Fruit fly (Drosophila melanogaster): Measurements from ENCODE around the gene CG31495.

CG31495 gene

dm6 chr3R:13803892-13804710 lies 35.6 kb downstream of the CG31495 start:
- peak; percentile 22 for TF ChIP-seq CG12768 (GFP tag; optimal IDR thresholded peaks at IDR 0.05)
- peak; percentile 29 for TF ChIP-seq CG7045 (GFP tag; optimal IDR thresholded peaks at IDR 0.05)
- no peak for TF ChIP-seq kay (GFP tag; ENCODE audit: borderline replicate concordance)
- TF ChIP-seq CG33017 (tag; optimal IDR thresholded peaks at IDR 0.05), result peak; percentile 4
- TF ChIP-seq CG1620 (GFP tag; optimal IDR thresholded peaks at IDR 0.05), result no peak

dm6 chr3R:13803185-13803887 lies 36.4 kb downstream of the CG31495 start:
- no peak for TF ChIP-seq cic (GFP tag; optimal IDR thresholded peaks at IDR 0.05)
- no peak for TF ChIP-seq Crg-1 (GFP tag; optimal IDR thresholded peaks at IDR 0.05)
- no peak for TF ChIP-seq CG1620 (GFP tag; optimal IDR thresholded peaks at IDR 0.05)
- TF ChIP-seq CG11617 (GFP tag; optimal IDR thresholded peaks at IDR 0.05), result no peak
- no peak for TF ChIP-seq bab1 (GFP tag; optimal IDR thresholded peaks at IDR 0.05)
- TF ChIP-seq Clk (GFP tag; optimal IDR thresholded peaks at IDR 0.05), result no peak
- no peak for TF ChIP-seq CG12768 (GFP tag; optimal IDR thresholded peaks at IDR 0.05)
- no peak for TF ChIP-seq cnc (optimal IDR thresholded peaks at IDR 0.05)
- no peak for TF ChIP-seq ovo (GFP tag; optimal IDR thresholded peaks at IDR 0.05)
- no peak for TF ChIP-seq Hr96 (GFP tag; optimal IDR thresholded peaks at IDR 0.05)
- no peak for TF ChIP-seq CG33017 (tag; optimal IDR thresholded peaks at IDR 0.05)
- TF ChIP-seq tj (GFP tag; optimal IDR thresholded peaks at IDR 0.05), result no peak
- TF ChIP-seq CG7101 (tag; optimal IDR thresholded peaks at IDR 0.05), result no peak
- TF ChIP-seq Mnt (GFP tag; optimal IDR thresholded peaks at IDR 0.05), result no peak
- TF ChIP-seq CG7045 (GFP tag; optimal IDR thresholded peaks at IDR 0.05), result no peak
- TF ChIP-seq CG14711 (tag; optimal IDR thresholded peaks at IDR 0.05), result no peak
- TF ChIP-seq CG5204 (GFP tag; optimal IDR thresholded peaks at IDR 0.05), result no peak

- TF ChIP-seq tj (GFP tag; optimal IDR thresholded peaks at IDR 0.05), result no peak
- no peak for TF ChIP-seq CG1620 (GFP tag; optimal IDR thresholded peaks at IDR 0.05)
- no peak for TF ChIP-seq CG33017 (tag; optimal IDR thresholded peaks at IDR 0.05)
- TF ChIP-seq Clk (GFP tag; optimal IDR thresholded peaks at IDR 0.05), result no peak
- TF ChIP-seq CG12768 (GFP tag; optimal IDR thresholded peaks at IDR 0.05), result no peak
- no peak for TF ChIP-seq Crg-1 (GFP tag; optimal IDR thresholded peaks at IDR 0.05)
- no peak for TF ChIP-seq kay (GFP tag; ENCODE audit: borderline replicate concordance)
- no peak for TF ChIP-seq pad (GFP tag; optimal IDR thresholded peaks at IDR 0.05)
- no peak for TF ChIP-seq toe (GFP tag; optimal IDR thresholded peaks at IDR 0.05)
- TF ChIP-seq cic (GFP tag; optimal IDR thresholded peaks at IDR 0.05), result no peak
- no peak for TF ChIP-seq cnc (optimal IDR thresholded peaks at IDR 0.05)
- no peak for TF ChIP-seq Mnt (GFP tag; optimal IDR thresholded peaks at IDR 0.05)
- no peak for TF ChIP-seq Hr96 (GFP tag; optimal IDR thresholded peaks at IDR 0.05)
- TF ChIP-seq CG5204 (GFP tag; optimal IDR thresholded peaks at IDR 0.05), result no peak
- no peak for TF ChIP-seq CG14711 (tag; optimal IDR thresholded peaks at IDR 0.05)
- TF ChIP-seq CG11617 (GFP tag; optimal IDR thresholded peaks at IDR 0.05), result no peak
Measured at dm6 chr3R:13802057-13802817, 37.5 kb downstream of the CG31495 start.

- TF ChIP-seq CG11617 (GFP tag; optimal IDR thresholded peaks at IDR 0.05) (no peak), Hr96 (GFP tag; optimal IDR thresholded peaks at IDR 0.05) (no peak), CG7101 (tag; optimal IDR thresholded peaks at IDR 0.05) (no peak), ovo (GFP tag; optimal IDR thresholded peaks at IDR 0.05) (no peak), kay (GFP tag; ENCODE audit: borderline replicate concordance) (no peak), CG5204 (GFP tag; optimal IDR thresholded peaks at IDR 0.05) (no peak), CG7045 (GFP tag; optimal IDR thresholded peaks at IDR 0.05) (no peak), cnc (optimal IDR thresholded peaks at IDR 0.05) (no peak)
Measured at dm6 chr3R:13801184-13802056, 38.3 kb downstream of the CG31495 start.

- TF ChIP-seq CG12768 (GFP tag; optimal IDR thresholded peaks at IDR 0.05), result peak; percentile 96
- TF ChIP-seq toe (GFP tag; optimal IDR thresholded peaks at IDR 0.05), result peak; percentile 75
- peak; percentile 81 for TF ChIP-seq CG7101 (tag; optimal IDR thresholded peaks at IDR 0.05)
- peak; percentile 83 for TF ChIP-seq Clk (GFP tag; optimal IDR thresholded peaks at IDR 0.05)
- peak; percentile 90 for TF ChIP-seq CG33017 (tag; optimal IDR thresholded peaks at IDR 0.05)
- TF ChIP-seq ovo (GFP tag; optimal IDR thresholded peaks at IDR 0.05), result no peak
- peak; percentile 59 for TF ChIP-seq kay (GFP tag; ENCODE audit: borderline replicate concordance)
- TF ChIP-seq cnc (optimal IDR thresholded peaks at IDR 0.05), result no peak
- peak; percentile 60 for TF ChIP-seq CG14711 (tag; optimal IDR thresholded peaks at IDR 0.05)
- peak; percentile 67 for TF ChIP-seq pad (GFP tag; optimal IDR thresholded peaks at IDR 0.05)
- TF ChIP-seq CG7045 (GFP tag; optimal IDR thresholded peaks at IDR 0.05), result peak; percentile 96
- TF ChIP-seq Crg-1 (GFP tag; optimal IDR thresholded peaks at IDR 0.05), result peak; percentile 16
- TF ChIP-seq tj (GFP tag; optimal IDR thresholded peaks at IDR 0.05), result peak; percentile 45
- no peak for TF ChIP-seq CG1620 (GFP tag; optimal IDR thresholded peaks at IDR 0.05)
- TF ChIP-seq cic (GFP tag; optimal IDR thresholded peaks at IDR 0.05), result peak; percentile 56
- TF ChIP-seq CG5204 (GFP tag; optimal IDR thresholded peaks at IDR 0.05), result peak; percentile 83
- no peak for TF ChIP-seq Mnt (GFP tag; optimal IDR thresholded peaks at IDR 0.05)
- TF ChIP-seq bab1 (GFP tag; optimal IDR thresholded peaks at IDR 0.05), result no peak
- TF ChIP-seq Hr96 (GFP tag; optimal IDR thresholded peaks at IDR 0.05), result peak; percentile 37
- peak; percentile 76 for TF ChIP-seq CG11617 (GFP tag; optimal IDR thresholded peaks at IDR 0.05)
Measured at dm6 chr3R:13800430-13800848, 39.3 kb downstream of the CG31495 start.
